Fruit fly (Drosophila melanogaster) S2 (cell line): ENCODE data around the gene CG43702.

Experiments used
- CG8478 ChIP-seq: fragments of >200 bp; optimal IDR thresholded peaks from 2 replicates; lab custom pipeline; 2018
- CTCF ChIP-seq, 2 experiments: fragments of >200 bp; optimal IDR thresholded peaks; 2 replicates each; lab custom pipeline; 2018

The CG43702 gene

dm6 chr3L:21319957-21320356, 21.5 kb downstream of the CG43702 start:
- no peak for TF ChIP-seq CTCF (optimal IDR thresholded peaks at IDR 0.05; lab: Kevin White, UChicago)
- no peak for TF ChIP-seq CG8478 (lab: Kevin White, UChicago)

- TF ChIP-seq CTCF (optimal IDR thresholded peaks at IDR 0.05; lab: Kevin White, UChicago) (no peak), CG8478 (lab: Kevin White, UChicago) (no peak)
Observed at dm6 chr3L:21321807-21322503, 23.5 kb downstream of the CG43702 start.

- no peak for TF ChIP-seq CTCF (optimal IDR thresholded peaks at IDR 0.05; lab: Kevin White, UChicago)
- no peak for TF ChIP-seq CG8478 (lab: Kevin White, UChicago)
Observed at dm6 chr3L:21324724-21325123, 26.2 kb downstream of the CG43702 start.

- TF ChIP-seq CG8478 (lab: Kevin White, UChicago) = no peak
- TF ChIP-seq CTCF (optimal IDR thresholded peaks at IDR 0.05; lab: Kevin White, UChicago) = peak in 1 of 2 experiments; percentile 33
Observed at dm6 chr3L:21334999-21335631, 36.6 kb downstream of the CG43702 start, which contains the start of gene Tsr1. Gene Tsr1, plus strand, starts transcription at chr3L:21335215.

dm6 chr3L:21342592-21342991, 44.1 kb downstream of the CG43702 start:
- TF ChIP-seq CTCF (optimal IDR thresholded peaks at IDR 0.05; lab: Kevin White, UChicago) = no peak
- TF ChIP-seq CG8478 (lab: Kevin White, UChicago) = no peak

- TF ChIP-seq CTCF (optimal IDR thresholded peaks at IDR 0.05; lab: Kevin White, UChicago) (no peak), CG8478 (lab: Kevin White, UChicago) (no peak)
Observed at dm6 chr3L:21343254-21344083, 45.0 kb downstream of the CG43702 start, which contains the start of the genes Tbc1d8-9 and CG32436. Gene Tbc1d8-9, minus strand, starts transcription at chr3L:21343716. Gene CG32436, plus strand, starts transcription at chr3L:21344033.

- TF ChIP-seq CTCF (optimal IDR thresholded peaks at IDR 0.05; lab: Kevin White, UChicago) (no peak), CG8478 (lab: Kevin White, UChicago) (no peak)
Observed at dm6 chr3L:21346463-21347196, 48.2 kb downstream of the CG43702 start.

dm6 chr3L:21347197-21347831, 48.8 kb downstream of the CG43702 start:
- TF ChIP-seq CTCF (optimal IDR thresholded peaks at IDR 0.05; lab: Kevin White, UChicago) (no peak), CG8478 (lab: Kevin White, UChicago) (no peak)
